Worm (Caenorhabditis elegans) whole organism, L2 larva: Measurements from ENCODE around the gene ZC506.1.
A peak's percentile ranks its signal among the peaks of the same experiment; 100 is the strongest.

Experiments used
- C34F6.9 ChIP-seq: fragments of 150-350 bp; optimal IDR thresholded peaks from 2 replicates; lab custom pipeline; 2014; ENCODE audit warnings: missing biosample characterization, missing genetic modification characterization
- F13H6.1 ChIP-seq: sonication (generic microtip); optimal IDR thresholded peaks from 2 replicates; lab custom pipeline; 2016; ENCODE audit warnings: missing genetic modification characterization, missing compliant biosample characterization
- ZK546.5 ChIP-seq: sonication (generic microtip); optimal IDR thresholded peaks from 2 replicates; lab custom pipeline; 2017; ENCODE audit warnings: missing biosample characterization, missing genetic modification characterization
- aly-2 ChIP-seq: fragments of 150-350 bp; optimal IDR thresholded peaks from 2 replicates; lab custom pipeline; 2014; ENCODE audit warnings: missing biosample characterization, missing genetic modification characterization
- ama-1 ChIP-seq: fragments of 150-350 bp; optimal IDR thresholded peaks from 2 replicates; lab custom pipeline; 2018; ENCODE audit warnings: inconsistent platforms
- blmp-1 ChIP-seq: sonication (generic microtip); optimal IDR thresholded peaks from 2 replicates; lab custom pipeline; 2017; ENCODE audit warnings: missing genetic modification characterization, mild to moderate bottlenecking, missing compliant biosample characterization, antibody characterized with exemption, moderate library complexity; ENCODE audit not compliant: insufficient read depth
- ceh-16 ChIP-seq: fragments of 150-350 bp; optimal IDR thresholded peaks from 2 replicates; lab custom pipeline; 2014; ENCODE audit warnings: missing biosample characterization, missing genetic modification characterization
- dmd-4 ChIP-seq: sonication (generic microtip); optimal IDR thresholded peaks from 2 replicates; lab custom pipeline; 2017; ENCODE audit warnings: missing biosample characterization, missing genetic modification characterization
- elt-1 ChIP-seq: fragments of 150-350 bp; optimal IDR thresholded peaks from 2 replicates; lab custom pipeline; 2014; ENCODE audit warnings: missing biosample characterization, missing genetic modification characterization
- elt-3 ChIP-seq: sonication (generic microtip); optimal IDR thresholded peaks from 2 replicates; lab custom pipeline; 2017; ENCODE audit warnings: missing biosample characterization, missing genetic modification characterization
- fos-1 ChIP-seq: fragments of 150-350 bp; optimal IDR thresholded peaks from 2 replicates; lab custom pipeline; 2014; ENCODE audit warnings: missing biosample characterization, missing genetic modification characterization
- gmeb-1 ChIP-seq: fragments of 150-350 bp; optimal IDR thresholded peaks from 2 replicates; lab custom pipeline; 2014; ENCODE audit warnings: missing biosample characterization, missing genetic modification characterization
- lin-11 ChIP-seq: fragments of 150-350 bp; sonication (generic microtip); optimal IDR thresholded peaks from 2 replicates; lab custom pipeline; 2014; ENCODE audit warnings: missing biosample characterization, missing genetic modification characterization, inconsistent platforms, mixed read lengths
- lin-13 ChIP-seq: fragments of 150-350 bp; optimal IDR thresholded peaks from 2 replicates; lab custom pipeline; 2014; ENCODE audit warnings: missing biosample characterization, missing genetic modification reagents, missing genetic modification characterization
- lin-39 ChIP-seq: fragments of 150-350 bp; optimal IDR thresholded peaks from 2 replicates; lab custom pipeline; 2014; ENCODE audit warnings: missing biosample characterization, missing genetic modification reagents, missing genetic modification characterization
- mdl-1 ChIP-seq, 2 experiments: fragments of 150-350 bp in 1 of 2; sonication (generic microtip) in 1 of 2; optimal IDR thresholded peaks; 2 replicates each; lab custom pipeline; 2017; ENCODE audit warnings: missing biosample characterization in 2 of 2, missing genetic modification characterization in 2 of 2
- nhr-10 ChIP-seq: sonication (generic microtip); optimal IDR thresholded peaks from 2 replicates; lab custom pipeline; 2017; ENCODE audit warnings: missing biosample characterization, missing genetic modification characterization
- nhr-11 ChIP-seq: fragments of 150-350 bp; optimal IDR thresholded peaks from 2 replicates; lab custom pipeline; 2014; ENCODE audit warnings: missing biosample characterization, missing genetic modification characterization
- nhr-12 ChIP-seq: fragments of 150-350 bp; optimal IDR thresholded peaks from 2 replicates; lab custom pipeline; 2014; ENCODE audit warnings: missing biosample characterization, missing genetic modification characterization
- nhr-129 ChIP-seq: fragments of 150-350 bp; optimal IDR thresholded peaks from 2 replicates; lab custom pipeline; 2014; ENCODE audit warnings: missing biosample characterization, missing genetic modification characterization
- nhr-23 ChIP-seq: fragments of 150-350 bp; optimal IDR thresholded peaks from 2 replicates; lab custom pipeline; 2014; ENCODE audit warnings: missing biosample characterization, missing genetic modification reagents, missing genetic modification characterization
- nhr-237 ChIP-seq: fragments of 150-350 bp; optimal IDR thresholded peaks from 2 replicates; lab custom pipeline; 2014; ENCODE audit warnings: missing biosample characterization, missing genetic modification characterization
- nhr-25 ChIP-seq: fragments of 150-350 bp; sonication (generic microtip); optimal IDR thresholded peaks from 3 replicates; lab custom pipeline; 2014; ENCODE audit warnings: missing biosample characterization, missing genetic modification characterization
- nhr-77 ChIP-seq: fragments of 150-350 bp; optimal IDR thresholded peaks from 2 replicates; lab custom pipeline; 2014; ENCODE audit warnings: missing biosample characterization, missing genetic modification characterization
- peb-1 ChIP-seq: fragments of 150-350 bp; optimal IDR thresholded peaks from 2 replicates; lab custom pipeline; 2014; ENCODE audit warnings: missing biosample characterization, missing genetic modification characterization
- sem-4 ChIP-seq: fragments of 150-350 bp; optimal IDR thresholded peaks from 2 replicates; lab custom pipeline; 2014; ENCODE audit warnings: missing biosample characterization, missing genetic modification reagents, missing genetic modification characterization
- skn-1 ChIP-seq: sonication (generic microtip); optimal IDR thresholded peaks from 2 replicates; lab custom pipeline; 2017; ENCODE audit warnings: missing biosample characterization, missing genetic modification characterization
- sma-3 ChIP-seq: sonication (generic microtip); optimal IDR thresholded peaks from 2 replicates; lab custom pipeline; 2016; ENCODE audit warnings: missing genetic modification reagents, missing genetic modification characterization, missing compliant biosample characterization
- sma-9 ChIP-seq, 2 experiments: fragments of 150-350 bp in 1 of 2; sonication (generic microtip) in 1 of 2; optimal IDR thresholded peaks; 2 replicates each; lab custom pipeline; 2014 to 2016; ENCODE audit warnings: missing genetic modification characterization in 2 of 2, mild to moderate bottlenecking in 1 of 2, missing biosample characterization in 1 of 2, missing compliant biosample characterization in 1 of 2, missing genetic modification reagents in 1 of 2, moderate library complexity in 1 of 2
- unc-39 ChIP-seq: fragments of 150-350 bp; optimal IDR thresholded peaks from 2 replicates; lab custom pipeline; 2014; ENCODE audit warnings: missing biosample characterization, missing genetic modification characterization
- unc-55 ChIP-seq: fragments of 150-350 bp; sonication (generic microtip); optimal IDR thresholded peaks from 3 replicates; lab custom pipeline; 2014; ENCODE audit warnings: missing biosample characterization, missing genetic modification reagents, missing genetic modification characterization
- unc-62 ChIP-seq: fragments of 150-350 bp; optimal IDR thresholded peaks from 2 replicates; lab custom pipeline; 2014; ENCODE audit warnings: missing biosample characterization, missing genetic modification reagents, missing genetic modification characterization
- zag-1 ChIP-seq: fragments of 150-350 bp; optimal IDR thresholded peaks from 2 replicates; lab custom pipeline; 2014; ENCODE audit warnings: missing biosample characterization, missing genetic modification characterization
- ztf-1 ChIP-seq: fragments of 200-800 bp; sonication (Bioruptor generic); conservative IDR thresholded peaks from 2 replicates; pipeline ENCODE4 v1.3.6; 2022; ENCODE audit warnings: missing genetic modification characterization, missing compliant biosample characterization
- ztf-11 ChIP-seq: sonication (generic microtip); optimal IDR thresholded peaks from 2 replicates; lab custom pipeline; 2017; ENCODE audit warnings: missing biosample characterization, missing genetic modification characterization

ZC506.1 gene

ce11 chrX:9962535-9962934, 3.8 kb downstream of the ZC506.1 start:
- TF ChIP-seq lin-11 (tag; lab: Kevin White, UChicago) (no peak), ztf-11 (no peak), elt-1 (no peak), zag-1 (no peak), ama-1 (lab: Kevin White, UChicago) (no peak), nhr-23 (tag; lab: Kevin White, UChicago) (no peak), ztf-1 (GFP tag; lab: Robert Waterston, UW) (no peak), nhr-77 (tag; lab: Kevin White, UChicago) (no peak), dmd-4 (tag; lab: Kevin White, UChicago) (no peak), nhr-11 (tag; lab: Kevin White, UChicago) (no peak), unc-62 (GFP tag; lab: Kevin White, UChicago) (no peak), C34F6.9 (tag; lab: Kevin White, UChicago) (no peak), nhr-129 (tag; lab: Kevin White, UChicago) (no peak), nhr-25 (tag; lab: Kevin White, UChicago) (no peak), unc-55 (GFP tag; lab: Kevin White, UChicago) (no peak), lin-13 (no peak), nhr-237 (tag; lab: Kevin White, UChicago) (no peak), mdl-1 (tag; optimal IDR thresholded peaks at IDR 0.05; lab: Kevin White, UChicago) (no peak)

DNA sequence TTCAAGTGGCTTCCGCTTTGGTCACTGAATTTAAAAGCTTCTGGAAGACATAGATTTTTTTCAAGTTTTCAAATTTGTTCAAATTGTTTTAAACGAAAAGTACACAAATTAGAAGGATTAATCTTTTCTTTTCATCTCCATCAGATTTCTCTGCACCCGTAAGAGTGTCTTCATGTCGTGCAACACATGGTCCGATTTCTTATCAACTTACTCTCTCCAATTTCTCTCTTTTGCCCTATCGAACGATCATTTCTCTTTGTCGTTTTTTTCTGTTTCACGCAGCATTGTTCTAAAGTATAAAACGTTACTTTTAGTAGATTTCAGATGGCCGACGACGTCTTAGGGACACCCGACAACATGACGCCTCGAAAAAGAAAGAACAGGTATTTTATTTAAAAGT, 6.5 kb downstream of the ZC506.1 start, which contains the start of gene pssy-1:
TSS of gene pssy-1 (plus strand) at position 318 of the 400 bp plus-strand sequence.
- TF ChIP-seq ama-1 (lab: Kevin White, UChicago) (no peak), sma-9 (GFP tag; optimal IDR thresholded peaks at IDR 0.05; lab: Kevin White, UChicago) (peak; percentile 25), sma-9 (tag; optimal IDR thresholded peaks at IDR 0.05; lab: Kevin White, UChicago) (no peak)

DNA sequence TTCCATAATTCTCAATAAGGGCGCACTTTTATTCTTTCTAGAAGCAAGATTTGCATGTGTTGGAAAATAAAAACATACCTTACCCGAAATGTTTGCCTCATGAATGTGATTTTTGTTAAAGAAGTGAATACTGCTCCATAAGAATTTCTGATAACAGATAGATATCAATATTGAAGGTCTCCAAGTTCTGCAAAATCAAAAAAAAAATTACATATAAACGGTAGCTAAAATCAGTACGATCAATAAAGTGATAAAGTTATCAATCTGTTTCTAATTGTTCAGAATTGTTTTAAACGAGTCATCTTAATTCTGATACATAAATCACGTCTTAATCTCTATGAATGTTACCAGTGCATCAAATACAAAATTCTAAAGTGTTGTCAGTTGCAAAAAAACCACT, 17.4 kb downstream of the ZC506.1 start, which contains the start of gene mgl-1:
TSS of gene mgl-1 (minus strand) at position 101 of the 400 bp plus-strand sequence.
- TF ChIP-seq sem-4 (no peak), blmp-1 (tag; lab: Kevin White, UChicago) (no peak), nhr-10 (no peak), nhr-12 (tag; lab: Kevin White, UChicago) (no peak), lin-39 (tag; lab: Kevin White, UChicago) (no peak)
- TF ChIP-seq, all 48 proteins: peak for 0

ce11 chrX:9981259-9981658, 22.5 kb downstream of the ZC506.1 start:
- TF ChIP-seq zag-1 (no peak), ZK546.5 (no peak), ztf-11 (no peak), nhr-129 (tag; lab: Kevin White, UChicago) (no peak), elt-3 (no peak), peb-1 (no peak), sma-3 (no peak), nhr-25 (tag; lab: Kevin White, UChicago) (no peak), ceh-16 (tag; lab: Kevin White, UChicago) (no peak), nhr-12 (tag; lab: Kevin White, UChicago) (no peak), skn-1 (tag; lab: Kevin White, UChicago) (no peak), lin-11 (tag; lab: Kevin White, UChicago) (no peak), unc-39 (tag; lab: Kevin White, UChicago) (no peak), F13H6.1 (tag; lab: Kevin White, UChicago) (no peak), gmeb-1 (tag; lab: Kevin White, UChicago) (no peak), aly-2 (tag; lab: Kevin White, UChicago) (no peak), nhr-237 (tag; lab: Kevin White, UChicago) (no peak), fos-1 (tag; lab: Kevin White, UChicago) (no peak), ama-1 (lab: Kevin White, UChicago) (no peak), dmd-4 (tag; lab: Kevin White, UChicago) (no peak)
- TF ChIP-seq, all 48 proteins: peak for 0

- peak; percentile 5 for TF ChIP-seq fos-1 (tag; lab: Kevin White, UChicago)
- no peak for TF ChIP-seq sem-4
- TF ChIP-seq, all 48 proteins: peak for 1
Measured at ce11 chrX:9984889-9985404, 26.2 kb downstream of the ZC506.1 start, which contains the start of gene F19C6.5. F19C6.5 (minus strand) TSS chrX:9984939.
